Worm (Caenorhabditis elegans) whole organism, midembryonic: Measurements from ENCODE around the gene lgc-11.

Experiments
- T22C8.4 ChIP-seq: fragments of 200-800 bp; sonication (Bioruptor generic); IDR thresholded peaks from 2 replicates; pipeline ENCODE4 v1.3.6; 2022; ENCODE audit warnings: missing genetic modification characterization, missing compliant biosample characterization
- cog-1 ChIP-seq: sonication (generic microtip); optimal IDR thresholded peaks from 2 replicates; lab custom pipeline; 2016; ENCODE audit warnings: missing genetic modification characterization, missing compliant biosample characterization
- flt-1 ChIP-seq: fragments of 200-800 bp; sonication (Bioruptor generic); IDR thresholded peaks from 2 replicates; pipeline ENCODE4 v1.3.6; 2022; ENCODE audit warnings: missing genetic modification characterization, missing compliant biosample characterization
- klf-2 ChIP-seq: fragments of 200-800 bp; sonication (Bioruptor generic); conservative IDR thresholded peaks from 2 replicates; pipeline ENCODE4 v1.3.6; 2022; ENCODE audit warnings: missing genetic modification reagents, missing genetic modification characterization, missing compliant biosample characterization
- med-1 ChIP-seq: sonication (generic microtip); optimal IDR thresholded peaks from 2 replicates; lab custom pipeline; 2017; ENCODE audit warnings: missing genetic modification characterization, mild to moderate bottlenecking, missing compliant biosample characterization, antibody characterized with exemption, missing genetic modification reagents; ENCODE audit not compliant: insufficient read depth
- ref-1 ChIP-seq: fragments of 200-800 bp; sonication (Bioruptor generic); conservative IDR thresholded peaks from 2 replicates; pipeline ENCODE4 v1.3.6; 2022; ENCODE audit warnings: missing genetic modification reagents, missing genetic modification characterization, missing compliant biosample characterization
- tab-1 ChIP-seq: fragments of 200-800 bp; sonication (Bioruptor generic); IDR thresholded peaks from 2 replicates; pipeline ENCODE4 v1.3.6; 2022; ENCODE audit warnings: missing genetic modification characterization, missing compliant biosample characterization
- ztf-23 ChIP-seq: fragments of 200-800 bp; sonication (Bioruptor generic); IDR thresholded peaks from 2 replicates; pipeline ENCODE4 v1.3.6; 2022; ENCODE audit warnings: missing genetic modification reagents, missing genetic modification characterization, missing compliant biosample characterization
- ztf-29 ChIP-seq: fragments of 200-800 bp; sonication (Bioruptor generic); IDR thresholded peaks from 2 replicates; pipeline ENCODE4 v1.3.6; 2022; ENCODE audit warnings: missing genetic modification reagents, missing genetic modification characterization, missing compliant biosample characterization

DNA sequence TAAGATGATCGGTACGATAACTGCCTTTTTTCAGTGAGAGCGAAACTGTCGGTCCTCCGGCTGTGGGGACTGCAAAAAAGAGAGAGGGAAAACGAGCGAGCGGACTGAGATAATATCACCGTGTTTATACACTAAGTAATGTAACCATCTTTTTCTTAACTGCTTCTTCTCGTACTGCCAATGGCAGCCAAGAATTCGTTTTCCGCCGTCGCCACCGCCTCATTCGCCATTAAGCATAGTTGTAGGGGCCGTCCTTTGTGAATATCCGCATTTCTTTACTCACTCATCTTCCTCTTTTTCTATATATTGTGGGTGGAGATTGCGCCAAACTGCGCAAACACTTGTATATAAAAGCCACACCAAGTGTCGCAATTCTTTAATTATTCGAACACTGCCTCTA, 40.1 kb upstream of the lgc-11 start, which contains the start of gene col-174:
- TF ChIP-seq cog-1 (tag; lab: Kevin White, UChicago) (no peak), T22C8.4 (no peak), flt-1 (no peak), ztf-29 (GFP tag; lab: Robert Waterston, UW) (no peak), med-1 (GFP tag; lab: Kevin White, UChicago) (no peak), tab-1 (GFP tag; lab: Robert Waterston, UW) (no peak), ref-1 (GFP tag; lab: Robert Waterston, UW) (no peak), klf-2 (GFP tag; lab: Robert Waterston, UW) (no peak), ztf-23 (no peak)
